Worm (Caenorhabditis elegans) whole organism, young adult: Measurements from ENCODE around the gene F44A2.7.

Experiments
- C17E4.6 ChIP-seq: fragments of 200-800 bp; sonication (Bioruptor generic); IDR thresholded peaks from 2 replicates; pipeline ENCODE4 v1.3.6; 2022; ENCODE audit warnings: missing genetic modification reagents, missing genetic modification characterization, missing compliant biosample characterization
- akir-1 ChIP-seq: fragments of 200-800 bp; sonication (Bioruptor generic); optimal IDR thresholded peaks from 2 replicates; lab custom pipeline; 2018; ENCODE audit warnings: mild to moderate bottlenecking, missing genetic modification characterization, moderate library complexity, missing compliant biosample characterization
- ama-1 ChIP-seq, 3 experiments: fragments of 150-350 bp in 1 of 3; sonication (generic microtip) in 2 of 3; optimal IDR thresholded peaks; 2 replicates each; lab custom pipeline; 2014 to 2018; ENCODE audit warnings: missing biosample characterization in 2 of 3, missing genetic modification characterization in 2 of 3, missing genetic modification reagents in 2 of 3
- ceh-27 ChIP-seq: fragments of 200-800 bp; sonication (Bioruptor generic); optimal IDR thresholded peaks from 2 replicates; lab custom pipeline; 2018; ENCODE audit warnings: mild to moderate bottlenecking, missing genetic modification characterization, moderate library complexity, missing compliant biosample characterization
- egrh-3 ChIP-seq: fragments of 200-800 bp; sonication (Bioruptor generic); IDR thresholded peaks from 2 replicates; pipeline ENCODE4 v1.3.6; 2022; ENCODE audit warnings: missing genetic modification reagents, missing genetic modification characterization, missing compliant biosample characterization
- fkh-3 ChIP-seq: sonication (generic microtip); optimal IDR thresholded peaks from 2 replicates; lab custom pipeline; 2016; ENCODE audit warnings: mild to moderate bottlenecking, missing genetic modification characterization, missing compliant biosample characterization
- lir-1 ChIP-seq: fragments of 200-800 bp; sonication (Bioruptor generic); conservative IDR thresholded peaks from 2 replicates; pipeline ENCODE4 v1.3.6; 2022; ENCODE audit warnings: missing genetic modification reagents, missing genetic modification characterization, missing compliant biosample characterization
- nfya-1 ChIP-seq: sonication (generic microtip); optimal IDR thresholded peaks from 2 replicates; lab custom pipeline; 2017; ENCODE audit warnings: antibody characterized with exemption, missing compliant biosample characterization, missing genetic modification characterization, borderline replicate concordance; ENCODE audit not compliant: insufficient read depth
- sdz-38 ChIP-seq: sonication (generic microtip); optimal IDR thresholded peaks from 2 replicates; lab custom pipeline; 2016; ENCODE audit warnings: missing genotype, missing genetic modification characterization, missing compliant biosample characterization
- snpc-4 ChIP-seq, 5 experiments: fragments of 150-350 bp in 1 of 5; sonication (generic microtip) in 4 of 5; optimal IDR thresholded peaks; 2 replicates each; lab custom pipeline; 2014 to 2018; ENCODE audit warnings: missing genetic modification characterization in 5 of 5, missing biosample characterization in 3 of 5, antibody characterized with exemption in 2 of 5, mild to moderate bottlenecking in 2 of 5, missing compliant biosample characterization in 2 of 5, missing genotype in 2 of 5, moderate library complexity in 2 of 5, missing genetic modification reagents in 1 of 5
- unc-62 ChIP-seq: fragments of 150-350 bp; optimal IDR thresholded peaks from 2 replicates; lab custom pipeline; 2014; ENCODE audit warnings: missing biosample characterization, missing genetic modification reagents, missing genetic modification characterization
- xnd-1 ChIP-seq: sonication (generic microtip); optimal IDR thresholded peaks from 2 replicates; lab custom pipeline; 2016; ENCODE audit warnings: missing genotype, missing genetic modification reagents, missing genetic modification characterization, missing compliant biosample characterization
- ztf-26 ChIP-seq: sonication (generic microtip); optimal IDR thresholded peaks from 2 replicates; lab custom pipeline; 2017; ENCODE audit warnings: missing genetic modification characterization, missing compliant biosample characterization

ce11 chrV:9355371-9355770 lies 34.1 kb downstream of the F44A2.7 start, which contains the start of gene ttr-40:
- TF ChIP-seq sdz-38 (tag; lab: Kevin White, UChicago), result no peak
- TF ChIP-seq nfya-1 (tag; lab: Kevin White, UChicago), result no peak
- TF ChIP-seq akir-1, result no peak
- TF ChIP-seq egrh-3, result no peak
- no peak for TF ChIP-seq ama-1 (optimal IDR thresholded peaks at IDR 0.05; lab: Kevin White, UChicago)
- TF ChIP-seq ama-1 (GFP tag; optimal IDR thresholded peaks at IDR 0.05; lab: Kevin White, UChicago), result no peak
- TF ChIP-seq xnd-1, result no peak
- no peak for TF ChIP-seq unc-62
- no peak for TF ChIP-seq ceh-27
- no peak for TF ChIP-seq ztf-26 (tag; lab: Kevin White, UChicago)
- no peak for TF ChIP-seq snpc-4 (GFP tag; optimal IDR thresholded peaks at IDR 0.05; lab: Kevin White, UChicago)
- no peak for TF ChIP-seq snpc-4 (tag; optimal IDR thresholded peaks at IDR 0.05; lab: Kevin White, UChicago)
- TF ChIP-seq C17E4.6, result no peak
- no peak for TF ChIP-seq lir-1 (GFP tag; lab: Robert Waterston, UW)
- TF ChIP-seq fkh-3 (tag; lab: Kevin White, UChicago), result no peak
